Fruit fly (Drosophila melanogaster) whole organism, wandering third instar larva: ENCODE results near the gene CG31259.

Source experiments
- CG32264 ChIP-seq: fragments of 200-800 bp; sonication (Bioruptor generic); optimal IDR thresholded peaks from 2 replicates; lab custom pipeline; 2016; ENCODE audit warnings: missing biosample characterization, missing genetic modification characterization
- CG9705 ChIP-seq: fragments of 200-800 bp; sonication (Bioruptor generic); optimal IDR thresholded peaks from 2 replicates; lab custom pipeline; 2018; ENCODE audit warnings: missing biosample characterization, mild to moderate bottlenecking, missing genetic modification characterization
- CrebA ChIP-seq: fragments of 200-800 bp; sonication (Bioruptor generic); optimal IDR thresholded peaks from 2 replicates; lab custom pipeline; 2016; ENCODE audit warnings: missing biosample characterization, mild to moderate bottlenecking, missing genetic modification characterization, borderline replicate concordance
- Dfd ChIP-seq: fragments of >200 bp; optimal IDR thresholded peaks from 2 replicates; lab custom pipeline; 2017; ENCODE audit warnings: missing biosample characterization, missing genetic modification characterization
- Dif ChIP-seq: fragments of 200-275, 200-300 bp; sonication (Bioruptor generic); optimal IDR thresholded peaks from 2 replicates; lab custom pipeline; 2018; ENCODE audit warnings: missing biosample characterization, missing genetic modification characterization; ENCODE audit not compliant: partially characterized antibody
- GATAd ChIP-seq: sonication (Bioruptor generic); optimal IDR thresholded peaks from 2 replicates; lab custom pipeline; 2016; ENCODE audit warnings: missing biosample characterization, missing genetic modification characterization
- HLH106 ChIP-seq: fragments of 200-800 bp; optimal IDR thresholded peaks from 3 replicates; lab custom pipeline; 2019; ENCODE audit warnings: missing biosample characterization, mild to moderate bottlenecking, missing genetic modification characterization, moderate library complexity
- Hnf4 ChIP-seq: fragments of 200-800 bp; sonication (Bioruptor generic); optimal IDR thresholded peaks from 2 replicates; lab custom pipeline; 2016; ENCODE audit warnings: missing biosample characterization, mild to moderate bottlenecking, missing genetic modification characterization
- Hr78 ChIP-seq: fragments of >200 bp; optimal IDR thresholded peaks from 2 replicates; lab custom pipeline; 2017; ENCODE audit warnings: missing biosample characterization, missing genetic modification characterization
- Hr83 ChIP-seq: fragments of 200-300 bp; sonication (Bioruptor generic); optimal IDR thresholded peaks from 2 replicates; lab custom pipeline; 2016; ENCODE audit warnings: missing biosample characterization, mild to moderate bottlenecking, missing genetic modification characterization, moderate library complexity; ENCODE audit not compliant: poor library complexity, severe bottlenecking
- Jra ChIP-seq: sonication (Bioruptor generic); optimal IDR thresholded peaks from 2 replicates; lab custom pipeline; 2016; ENCODE audit warnings: missing biosample characterization, missing genetic modification characterization
- Mio ChIP-seq: sonication (Bioruptor generic); optimal IDR thresholded peaks from 2 replicates; lab custom pipeline; 2016; ENCODE audit warnings: missing biosample characterization, missing genetic modification characterization
- Myc ChIP-seq: fragments of >200 bp; optimal IDR thresholded peaks from 2 replicates; lab custom pipeline; 2017
- N ChIP-seq: fragments of >200 bp; optimal IDR thresholded peaks from 2 replicates; lab custom pipeline; 2018; ENCODE audit warnings: missing biosample characterization, missing external identifiers, missing genetic modification characterization
- OdsH ChIP-seq: fragments of 200-800 bp; sonication (Bioruptor generic); optimal IDR thresholded peaks from 2 replicates; lab custom pipeline; 2016; ENCODE audit warnings: missing biosample characterization, mild to moderate bottlenecking, missing genetic modification characterization
- Sp1 ChIP-seq: fragments of 200-800 bp; sonication (Bioruptor generic); optimal IDR thresholded peaks from 3 replicates; lab custom pipeline; 2019; ENCODE audit warnings: missing biosample characterization, mild to moderate bottlenecking, missing genetic modification characterization, moderate library complexity
- Vsx2 ChIP-seq: fragments of 200-300, 225-300 bp; sonication (Bioruptor generic); optimal IDR thresholded peaks from 2 replicates; lab custom pipeline; 2018; ENCODE audit warnings: missing biosample characterization, missing genetic modification characterization; ENCODE audit not compliant: partially characterized antibody
- br ChIP-seq: fragments of 200-800 bp; sonication (Bioruptor generic); optimal IDR thresholded peaks from 2 replicates; lab custom pipeline; 2016; ENCODE audit warnings: missing biosample characterization, missing genetic modification characterization
- brk ChIP-seq: fragments of 200-800 bp; sonication (Bioruptor generic); optimal IDR thresholded peaks from 2 replicates; lab custom pipeline; 2016; ENCODE audit warnings: missing biosample characterization, mild to moderate bottlenecking, missing genetic modification characterization
- dl ChIP-seq, 2 experiments: fragments of 175-275, 200-275 bp in 1 of 2; fragments of 200-275 bp in 1 of 2; sonication (Bioruptor generic); optimal IDR thresholded peaks; lab custom pipeline; 2018; ENCODE audit warnings: mild to moderate bottlenecking in 2 of 2, missing biosample characterization in 2 of 2, missing genetic modification characterization in 2 of 2, moderate library complexity in 2 of 2; ENCODE audit not compliant: partially characterized antibody in 2 of 2, insufficient read depth in 1 of 2
- dsf ChIP-seq: sonication (Bioruptor generic); optimal IDR thresholded peaks from 2 replicates; lab custom pipeline; 2016; ENCODE audit warnings: missing biosample characterization, missing genetic modification characterization, borderline replicate concordance
- ey ChIP-seq: fragments of 200-800 bp; sonication (Bioruptor generic); optimal IDR thresholded peaks from 2 replicates; lab custom pipeline; 2016; ENCODE audit warnings: missing biosample characterization, missing genetic modification characterization
- foxo ChIP-seq, 2 experiments: fragments of 200-800 bp; sonication (Bioruptor generic); optimal IDR thresholded peaks; 2 replicates in 1 of 2; 3 replicates in 1 of 2; lab custom pipeline; 2016 to 2017; ENCODE audit warnings: missing biosample characterization in 2 of 2, missing genetic modification characterization in 2 of 2
- fru ChIP-seq: fragments of 200-800 bp; sonication (Bioruptor generic); optimal IDR thresholded peaks from 3 replicates; lab custom pipeline; 2016; ENCODE audit warnings: missing biosample characterization, mild to moderate bottlenecking, missing genetic modification characterization
- h ChIP-seq: fragments of 200-800 bp; sonication (Bioruptor generic); optimal IDR thresholded peaks from 3 replicates; lab custom pipeline; 2016; ENCODE audit warnings: missing biosample characterization, mild to moderate bottlenecking, missing genetic modification characterization
- jim ChIP-seq: fragments of 175-275, 200-325 bp; sonication (Bioruptor generic); optimal IDR thresholded peaks from 2 replicates; lab custom pipeline; 2016; ENCODE audit warnings: missing biosample characterization, mild to moderate bottlenecking, missing genetic modification characterization
- lola ChIP-seq: fragments of >200 bp; optimal IDR thresholded peaks from 2 replicates; lab custom pipeline; 2017; ENCODE audit warnings: missing biosample characterization, missing genetic modification characterization
- psq ChIP-seq: fragments of 200-800 bp; sonication (Bioruptor generic); optimal IDR thresholded peaks from 3 replicates; lab custom pipeline; 2017; ENCODE audit warnings: missing biosample characterization, mild to moderate bottlenecking, missing genetic modification characterization, moderate library complexity
- rgr ChIP-seq: fragments of 200-800 bp; sonication (Bioruptor generic); optimal IDR thresholded peaks from 3 replicates; lab custom pipeline; 2016; ENCODE audit warnings: missing biosample characterization, mild to moderate bottlenecking, missing genetic modification characterization
- sage ChIP-seq: fragments of 200-800 bp; sonication (Bioruptor generic); optimal IDR thresholded peaks from 2 replicates; lab custom pipeline; 2016; ENCODE audit warnings: missing biosample characterization, mild to moderate bottlenecking, missing genetic modification characterization
- sv ChIP-seq: fragments of 200-800 bp; sonication (Bioruptor generic); optimal IDR thresholded peaks from 3 replicates; lab custom pipeline; 2016; ENCODE audit warnings: missing biosample characterization, missing genetic modification characterization

CG31259 gene

dm6 chr3R:8528862-8529261 lies 5.1 kb downstream of the CG31259 start, which contains the start of gene CG11741:
Gene CG11741, minus strand, starts transcription at chr3R:8528877.
- TF ChIP-seq br (GFP tag; lab: Kevin White, UChicago) (no peak), brk (GFP tag; lab: Kevin White, UChicago) (no peak), GATAd (GFP tag; lab: Kevin White, UChicago) (no peak), lola (GFP tag; lab: Kevin White, UChicago) (no peak)

dm6 chr3R:8545915-8546314 lies 22.2 kb downstream of the CG31259 start:
- TF ChIP-seq CG9705 (GFP tag; lab: Kevin White, UChicago) (no peak), CG32264 (GFP tag; lab: Kevin White, UChicago) (no peak)

- TF ChIP-seq CrebA (no peak), sage (GFP tag; lab: Kevin White, UChicago) (no peak), br (GFP tag; lab: Kevin White, UChicago) (no peak), Myc (lab: Kevin White, UChicago) (no peak), N (GFP tag; lab: Kevin White, UChicago) (no peak), jim (GFP tag; lab: Kevin White, UChicago) (no peak), Mio (no peak), GATAd (GFP tag; lab: Kevin White, UChicago) (no peak)
Observed at dm6 chr3R:8552308-8552707, 28.6 kb downstream of the CG31259 start, which contains the start of gene Or85d. Gene Or85d, plus strand, starts transcription at chr3R:8552608.

dm6 chr3R:8561522-8561921 lies 37.8 kb downstream of the CG31259 start, which contains the start of gene pch2:
Gene pch2, minus strand, starts transcription at chr3R:8561764.
- TF ChIP-seq h (no peak), Myc (lab: Kevin White, UChicago) (no peak), CG9705 (GFP tag; lab: Kevin White, UChicago) (no peak), fru (GFP tag; lab: Kevin White, UChicago) (no peak), jim (GFP tag; lab: Kevin White, UChicago) (no peak), lola (GFP tag; lab: Kevin White, UChicago) (no peak), OdsH (GFP tag; lab: Kevin White, UChicago) (no peak), Jra (no peak), sv (no peak), Vsx2 (GFP tag; lab: Kevin White, UChicago) (no peak), dsf (GFP tag; lab: Kevin White, UChicago) (no peak), psq (GFP tag; lab: Kevin White, UChicago) (no peak), Dfd (GFP tag; lab: Kevin White, UChicago) (no peak), Hr78 (GFP tag; lab: Kevin White, UChicago) (no peak), rgr (GFP tag; lab: Kevin White, UChicago) (no peak), Hnf4 (GFP tag; lab: Kevin White, UChicago) (no peak), CG32264 (GFP tag; lab: Kevin White, UChicago) (no peak)

- TF ChIP-seq Jra (peak; percentile 7), fru (GFP tag; lab: Kevin White, UChicago) (peak; percentile 89), OdsH (GFP tag; lab: Kevin White, UChicago) (no peak), CG32264 (GFP tag; lab: Kevin White, UChicago) (no peak), CrebA (no peak), Vsx2 (GFP tag; lab: Kevin White, UChicago) (no peak), dl (GFP tag; optimal IDR thresholded peaks at IDR 0.05; lab: Kevin White, UChicago; ENCODE audit: insufficient read depth in 1 of 2, partially characterized antibody in 2 of 2) (no peak), h (peak; percentile 13), psq (GFP tag; lab: Kevin White, UChicago) (no peak), lola (GFP tag; lab: Kevin White, UChicago) (no peak), ey (GFP tag; lab: Kevin White, UChicago) (peak; percentile 9), foxo (GFP tag; optimal IDR thresholded peaks at IDR 0.05; lab: Kevin White, UChicago) (peak in 1 of 2 experiments; percentile 20)
Observed at dm6 chr3R:8562484-8562886, 38.7 kb downstream of the CG31259 start, which contains the start of the genes mRpS18A and CG31460. Gene mRpS18A, minus strand, starts transcription at chr3R:8562593. Gene CG31460, plus strand, starts transcription at chr3R:8562673.

- TF ChIP-seq Dif (no peak), OdsH (GFP tag; lab: Kevin White, UChicago) (no peak), Sp1 (GFP tag; lab: Kevin White, UChicago) (no peak), ey (GFP tag; lab: Kevin White, UChicago) (peak; percentile 5), foxo (GFP tag; optimal IDR thresholded peaks at IDR 0.05; lab: Kevin White, UChicago) (peak in 1 of 2 experiments; percentile 53), CG9705 (GFP tag; lab: Kevin White, UChicago) (no peak), GATAd (GFP tag; lab: Kevin White, UChicago) (no peak), HLH106 (tag; lab: Kevin White, UChicago) (peak; percentile 34), Myc (lab: Kevin White, UChicago) (no peak), rgr (GFP tag; lab: Kevin White, UChicago) (peak; percentile 36), Hnf4 (GFP tag; lab: Kevin White, UChicago) (peak; percentile 51), Hr83 (no peak), jim (GFP tag; lab: Kevin White, UChicago) (no peak), br (GFP tag; lab: Kevin White, UChicago) (no peak)
Observed at dm6 chr3R:8563774-8564173, 40.0 kb downstream of the CG31259 start, which contains the start of gene Cenp-C. Gene Cenp-C, plus strand, starts transcription at chr3R:8564105.
